Worm (Caenorhabditis elegans): ENCODE data around the gene srh-44.

DNA sequence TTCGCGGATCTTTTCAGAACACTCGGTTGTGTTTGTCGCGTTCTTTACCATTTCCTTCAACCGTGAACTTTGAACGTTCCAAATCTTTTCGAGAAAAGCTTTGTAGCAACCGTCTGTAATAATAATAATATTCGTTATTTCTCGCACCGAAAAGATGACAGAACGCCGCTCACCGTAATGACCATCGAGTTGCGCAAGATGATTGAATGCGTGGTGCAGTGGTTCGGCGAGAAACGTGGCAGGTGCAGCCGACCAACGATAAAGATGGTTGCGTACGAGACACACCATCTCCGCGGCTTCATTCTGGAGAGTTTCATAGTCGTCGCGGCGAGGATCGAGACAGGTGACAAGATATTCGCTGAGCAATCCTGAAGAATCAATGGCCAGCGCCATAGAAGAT is 28.1 kb downstream of the srh-44 start:
- TF ChIP-seq egl-27 (tag; optimal IDR thresholded peaks at IDR 0.05) (no peak), nhr-25 (tag; optimal IDR thresholded peaks at IDR 0.05) (no peak), ztf-11 (tag; optimal IDR thresholded peaks at IDR 0.05) (no peak), fos-1 (tag; optimal IDR thresholded peaks at IDR 0.05) (no peak), tbx-2 (tag; optimal IDR thresholded peaks at IDR 0.05) (no peak), nhr-76 (tag; optimal IDR thresholded peaks at IDR 0.05) (no peak), eor-1 (tag; optimal IDR thresholded peaks at IDR 0.05) (no peak), sea-2 (GFP tag; optimal IDR thresholded peaks at IDR 0.05) (no peak), unc-62 (GFP tag; optimal IDR thresholded peaks at IDR 0.05) (no peak), nhr-77 (tag; optimal IDR thresholded peaks at IDR 0.05) (no peak), mdl-1 (tag; optimal IDR thresholded peaks at IDR 0.05) (no peak), fkh-10 (GFP tag; optimal IDR thresholded peaks at IDR 0.05) (no peak), nhr-11 (tag; optimal IDR thresholded peaks at IDR 0.05) (no peak), ama-1 (optimal IDR thresholded peaks at IDR 0.05) (no peak)

Measured in whole organism, L3 larva.